Fruit fly (Drosophila melanogaster) whole organism, larva: ENCODE data around the gene Ae2.

Source experiments
- noc ChIP-seq: fragments of 200-800 bp; sonication (Bioruptor generic); optimal IDR thresholded peaks from 3 replicates; lab custom pipeline; 2019; ENCODE audit warnings: missing biosample characterization, mild to moderate bottlenecking, missing genetic modification characterization, moderate library complexity

The Ae2 gene

DNA sequence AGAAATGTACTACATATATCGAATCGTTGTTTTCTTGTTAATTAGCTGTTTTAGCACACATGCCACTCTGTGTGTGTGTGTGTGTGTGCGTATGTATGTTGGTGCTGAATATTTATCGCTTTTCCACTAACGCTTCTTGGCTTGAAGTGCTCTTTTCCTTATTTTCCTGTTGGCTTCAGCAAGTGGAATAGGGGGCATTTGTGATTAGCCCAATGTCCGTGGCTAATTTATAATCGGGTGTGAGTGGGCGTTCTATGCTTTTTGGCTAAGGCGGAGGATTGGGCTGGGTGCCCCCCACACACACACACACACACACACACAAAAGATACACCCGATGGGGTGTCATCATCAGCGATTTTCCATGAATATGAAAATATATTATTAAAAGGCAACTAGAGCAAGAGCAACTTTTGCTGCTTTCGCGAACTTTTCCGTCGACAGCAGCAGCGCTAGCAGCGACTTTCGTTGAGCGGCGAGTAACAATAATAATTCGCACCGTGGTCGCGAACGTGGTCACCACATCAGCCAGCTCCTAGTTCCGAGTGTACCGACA, 50.1 kb downstream of the Ae2 start, which contains the start of gene CG43897:
Gene CG43897 (plus strand): TSS at position 503 of the 553 bp plus-strand sequence.
- no peak for TF ChIP-seq noc (tag; lab: Kevin White, UChicago)

DNA sequence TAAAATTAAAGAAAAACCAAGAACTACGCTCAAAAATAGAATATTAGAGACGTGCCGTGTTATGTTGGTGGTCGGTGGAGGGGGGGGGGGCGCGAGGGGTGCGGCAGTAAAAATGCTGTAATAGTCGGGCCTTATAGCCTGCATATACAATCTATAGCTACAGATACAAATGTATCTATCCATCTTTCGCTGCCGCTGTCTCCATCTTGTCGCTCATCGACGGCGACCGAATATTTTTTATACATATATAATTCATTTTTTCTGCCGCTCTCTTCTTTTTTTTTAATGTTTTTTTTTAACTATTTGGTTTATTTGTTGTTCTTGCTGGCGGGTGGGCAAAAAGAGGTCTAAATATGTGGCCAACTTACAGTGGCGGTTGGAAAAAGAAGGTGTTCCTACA, 51.3 kb downstream of the Ae2 start:
- no peak for TF ChIP-seq noc (tag; lab: Kevin White, UChicago)

DNA sequence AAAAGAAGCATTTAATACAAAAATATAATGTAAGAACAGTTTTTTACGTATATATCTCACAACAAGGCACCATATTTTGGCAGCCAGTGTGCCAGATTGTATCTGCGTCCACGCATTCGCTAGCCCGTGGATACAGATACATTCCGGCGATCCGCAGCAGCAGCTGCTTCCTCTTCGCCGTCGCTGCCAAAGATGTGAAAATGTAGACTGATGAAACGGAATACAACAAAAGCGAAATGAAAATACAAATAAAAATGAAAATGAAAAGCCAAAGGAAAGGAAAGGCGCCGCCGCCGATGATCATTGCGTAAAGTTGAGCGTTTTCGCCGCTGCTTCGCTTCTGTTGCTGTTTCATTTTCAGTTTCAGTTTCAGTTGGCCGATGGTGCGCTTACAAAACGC, 52.4 kb downstream of the Ae2 start:
- no peak for TF ChIP-seq noc (tag; lab: Kevin White, UChicago)

DNA sequence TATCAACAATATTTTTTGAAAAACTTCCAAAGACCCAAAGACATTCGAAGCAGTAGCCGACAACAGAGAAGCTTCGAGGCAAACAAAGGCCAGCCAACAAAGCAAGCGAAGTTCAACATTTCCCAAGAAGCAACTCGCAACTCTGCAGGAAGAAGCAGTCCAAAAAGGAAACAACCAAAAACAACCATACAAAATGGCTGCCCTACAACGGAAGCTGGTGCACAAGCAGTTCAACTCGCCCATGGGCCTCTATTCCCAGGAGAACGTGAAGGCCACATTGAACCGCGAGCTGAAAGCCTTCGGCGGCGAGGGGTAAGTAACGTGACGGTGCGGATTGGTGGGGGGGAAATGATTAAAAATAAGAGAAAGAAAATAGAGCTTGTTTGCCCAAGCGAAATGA, 56.9 kb downstream of the Ae2 start:
- no peak for TF ChIP-seq noc (tag; lab: Kevin White, UChicago)

DNA sequence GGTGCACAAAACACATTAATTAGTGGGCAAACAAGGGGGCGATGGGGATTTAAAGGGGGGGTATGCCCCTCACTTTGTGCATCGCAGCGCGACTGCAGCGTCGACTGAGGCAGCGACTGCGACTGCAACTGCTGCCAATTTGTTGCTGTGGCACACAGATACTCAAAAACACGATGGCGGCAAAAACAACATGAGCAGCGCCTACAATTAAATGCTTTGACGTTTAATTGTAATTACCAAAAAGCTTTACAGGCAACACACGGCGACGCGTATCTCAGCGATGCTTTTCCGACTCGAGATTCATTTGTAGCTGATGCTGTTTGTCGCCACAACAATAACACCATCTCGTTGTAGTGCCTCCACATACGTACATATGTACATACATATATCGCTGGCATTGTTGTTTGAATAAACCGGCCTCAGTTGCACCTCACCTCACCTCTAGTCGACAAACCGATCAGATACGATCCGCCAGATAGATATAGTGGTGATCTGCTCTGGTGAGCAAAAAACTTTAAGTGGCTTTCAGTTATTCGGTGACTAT, 57.9 kb downstream of the Ae2 start:
- TF ChIP-seq noc (tag; lab: Kevin White, UChicago), result no peak

DNA sequence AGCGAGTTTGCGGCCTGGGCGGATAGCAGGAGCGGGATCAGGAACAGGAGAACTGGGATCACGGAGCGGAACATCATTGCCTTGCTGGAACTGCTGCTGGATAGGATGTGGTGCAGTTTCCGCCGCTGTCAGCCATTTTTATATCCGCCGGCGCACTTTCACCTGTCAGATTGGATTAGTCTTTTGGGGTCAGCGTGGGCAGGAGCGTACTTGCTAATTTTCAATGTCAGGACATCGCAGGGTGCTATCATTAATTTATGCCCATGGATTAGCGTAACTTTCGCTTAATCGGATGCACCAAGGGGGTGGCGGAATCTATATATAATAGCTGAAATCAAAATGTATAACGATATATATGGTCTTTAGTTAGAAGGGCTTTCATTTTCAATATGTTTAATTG, 60.5 kb downstream of the Ae2 start, which contains the start of gene Ilp5:
Gene Ilp5 (minus strand): TSS at position 101 of the 400 bp plus-strand sequence.
- no peak for TF ChIP-seq noc (tag; lab: Kevin White, UChicago)

dm6 chr3L:9824226-9824625, 60.9 kb downstream of the Ae2 start:
- TF ChIP-seq noc (tag; lab: Kevin White, UChicago), result no peak

DNA sequence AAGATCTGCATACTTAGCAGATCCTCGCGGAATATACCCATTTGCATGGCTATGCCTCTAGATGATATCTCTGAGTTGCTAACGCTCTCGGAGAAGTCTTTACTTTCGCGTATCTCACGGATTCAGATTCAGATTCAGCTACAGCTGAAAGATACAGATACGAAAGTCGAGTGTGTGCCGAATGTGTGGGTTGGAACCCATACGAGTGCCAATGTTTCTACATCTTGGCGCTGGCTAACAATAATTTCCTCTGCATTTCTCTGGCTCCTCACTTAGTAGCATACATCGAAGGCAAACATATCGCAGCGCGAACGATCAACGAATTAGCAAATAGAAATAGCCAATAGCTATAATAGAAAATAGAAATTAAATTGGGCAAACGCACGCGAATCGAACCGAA, 65.8 kb downstream of the Ae2 start:
- no peak for TF ChIP-seq noc (tag; lab: Kevin White, UChicago)

- TF ChIP-seq noc (tag; lab: Kevin White, UChicago), result no peak
These were observed 66.4 kb downstream of the Ae2 start for dm6 chr3L:9829639-9830341.

dm6 chr3L:9832125-9832524, 68.8 kb downstream of the Ae2 start:
- TF ChIP-seq noc (tag; lab: Kevin White, UChicago), result no peak
